Worm (Caenorhabditis elegans): ENCODE results near the gene ncam-1.

Gene ncam-1

ce11 chrX:681413-681812 lies 10.3 kb upstream of the ncam-1 start:
- no peak for TF ChIP-seq blmp-1 (tag; optimal IDR thresholded peaks at IDR 0.05)
- TF ChIP-seq bed-3 (GFP tag; optimal IDR thresholded peaks at IDR 0.05), result no peak
- no peak for TF ChIP-seq pha-4 (tag; optimal IDR thresholded peaks at IDR 0.05)

- TF ChIP-seq lin-32 (GFP tag; optimal IDR thresholded peaks at IDR 0.05) (no peak), sem-2 (GFP tag; optimal IDR thresholded peaks at IDR 0.05) (no peak), nhr-2 (tag; optimal IDR thresholded peaks at IDR 0.05) (no peak), lin-13 (tag; optimal IDR thresholded peaks at IDR 0.05) (no peak), unc-120 (tag; optimal IDR thresholded peaks at IDR 0.05; ENCODE audit: poor library complexity, severe bottlenecking) (no peak), pha-4 (tag; optimal IDR thresholded peaks at IDR 0.05) (no peak), nhr-12 (tag; optimal IDR thresholded peaks at IDR 0.05) (no peak), drap-1 (GFP tag; optimal IDR thresholded peaks at IDR 0.05) (no peak), tbx-8 (GFP tag; optimal IDR thresholded peaks at IDR 0.05) (no peak), unc-39 (tag; optimal IDR thresholded peaks at IDR 0.05) (no peak), ceh-39 (tag; optimal IDR thresholded peaks at IDR 0.05) (no peak), ztf-11 (tag; optimal IDR thresholded peaks at IDR 0.05) (no peak), nhr-28 (tag; optimal IDR thresholded peaks at IDR 0.05) (no peak), nhr-76 (tag; optimal IDR thresholded peaks at IDR 0.05) (no peak), unc-62 (GFP tag; optimal IDR thresholded peaks at IDR 0.05) (no peak)
Observed at ce11 chrX:682691-683090, 9.0 kb upstream of the ncam-1 start, which contains the start of gene Y9C12A.1. Y9C12A.1 (minus strand) TSS chrX:682791.

ce11 chrX:688602-689001 lies 3.1 kb upstream of the ncam-1 start:
- TF ChIP-seq ces-1 (GFP tag; optimal IDR thresholded peaks at IDR 0.05) (peak; percentile 27), sem-2 (GFP tag; optimal IDR thresholded peaks at IDR 0.05) (no peak)

DNA sequence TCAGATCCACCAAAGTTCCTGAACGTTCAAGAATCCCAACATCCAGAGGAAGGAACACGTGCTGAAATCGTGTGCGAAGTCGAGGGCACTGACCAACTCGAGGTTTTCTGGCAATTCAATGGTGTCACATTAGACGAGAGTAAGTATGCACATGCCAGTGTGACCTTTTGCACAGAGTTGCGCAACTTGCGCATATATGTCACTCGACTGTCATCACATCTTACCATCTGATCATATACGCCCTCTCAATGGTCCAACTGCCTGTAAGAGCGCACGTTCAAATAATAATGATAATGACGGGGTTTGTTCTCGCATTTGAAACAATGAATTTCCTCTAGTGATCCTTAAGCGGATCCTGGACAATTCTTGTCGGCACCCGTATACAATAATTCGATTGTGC lies 4.5 kb downstream of the ncam-1 start:
- TF ChIP-seq zip-8 (tag; optimal IDR thresholded peaks at IDR 0.05), result no peak
- no peak for TF ChIP-seq sem-2 (GFP tag; optimal IDR thresholded peaks at IDR 0.05)
- TF ChIP-seq nhr-76 (tag; optimal IDR thresholded peaks at IDR 0.05), result no peak
- TF ChIP-seq ceh-43 (GFP tag; optimal IDR thresholded peaks at IDR 0.05), result no peak
- TF ChIP-seq nhr-2 (tag; optimal IDR thresholded peaks at IDR 0.05), result peak; percentile 92
- TF ChIP-seq ham-2 (GFP tag; optimal IDR thresholded peaks at IDR 0.05), result no peak
- TF ChIP-seq tbx-8 (GFP tag; optimal IDR thresholded peaks at IDR 0.05), result no peak
- no peak for TF ChIP-seq cnd-1 (tag; optimal IDR thresholded peaks at IDR 0.05)
- no peak for TF ChIP-seq nhr-28 (tag; optimal IDR thresholded peaks at IDR 0.05)
- TF ChIP-seq unc-62 (GFP tag; optimal IDR thresholded peaks at IDR 0.05), result peak; percentile 58
- TF ChIP-seq ceh-83 (GFP tag; optimal IDR thresholded peaks at IDR 0.05), result no peak
- no peak for TF ChIP-seq ceh-39 (tag; optimal IDR thresholded peaks at IDR 0.05)
- TF ChIP-seq M03D4.4 (tag; optimal IDR thresholded peaks at IDR 0.05), result no peak
- peak; percentile 24 for TF ChIP-seq sptf-1 (tag; optimal IDR thresholded peaks at IDR 0.05)
- TF ChIP-seq mab-5 (tag; optimal IDR thresholded peaks at IDR 0.05), result no peak
- no peak for TF ChIP-seq unc-120 (tag; optimal IDR thresholded peaks at IDR 0.05; ENCODE audit: poor library complexity, severe bottlenecking)
- TF ChIP-seq hlh-1 (tag; optimal IDR thresholded peaks at IDR 0.05), result no peak
- TF ChIP-seq nhr-237 (tag; optimal IDR thresholded peaks at IDR 0.05), result no peak
- TF ChIP-seq blmp-1 (tag; optimal IDR thresholded peaks at IDR 0.05), result no peak
- no peak for TF ChIP-seq mls-2 (tag; optimal IDR thresholded peaks at IDR 0.05)
- TF ChIP-seq elt-3 (tag; optimal IDR thresholded peaks at IDR 0.05), result no peak
- no peak for TF ChIP-seq ztf-11 (tag; optimal IDR thresholded peaks at IDR 0.05)
- TF ChIP-seq lin-32 (GFP tag; optimal IDR thresholded peaks at IDR 0.05), result no peak
- no peak for TF ChIP-seq drap-1 (GFP tag; optimal IDR thresholded peaks at IDR 0.05)
- no peak for TF ChIP-seq ces-1 (GFP tag; optimal IDR thresholded peaks at IDR 0.05)

ce11 chrX:706490-706889 lies 14.8 kb downstream of the ncam-1 start, which contains the start of gene M02A10.1:
M02A10.1 (plus strand) TSS chrX:706790.
- TF ChIP-seq hlh-1 (tag; optimal IDR thresholded peaks at IDR 0.05), result no peak
- TF ChIP-seq elt-1 (tag; optimal IDR thresholded peaks at IDR 0.05; ENCODE audit: borderline replicate concordance, insufficient read depth), result no peak
- TF ChIP-seq mab-5 (tag; optimal IDR thresholded peaks at IDR 0.05), result no peak
- no peak for TF ChIP-seq flh-1 (GFP tag; optimal IDR thresholded peaks at IDR 0.05)
- TF ChIP-seq elt-3 (tag; optimal IDR thresholded peaks at IDR 0.05), result no peak
- no peak for TF ChIP-seq lin-13 (tag; optimal IDR thresholded peaks at IDR 0.05)
- TF ChIP-seq unc-62 (GFP tag; optimal IDR thresholded peaks at IDR 0.05), result no peak
- no peak for TF ChIP-seq nhr-28 (tag; optimal IDR thresholded peaks at IDR 0.05)
- TF ChIP-seq snpc-4 (tag; optimal IDR thresholded peaks at IDR 0.05), result no peak
- TF ChIP-seq bed-3 (GFP tag; optimal IDR thresholded peaks at IDR 0.05), result no peak
- no peak for TF ChIP-seq M03D4.4 (tag; optimal IDR thresholded peaks at IDR 0.05)
- no peak for TF ChIP-seq unc-39 (tag; optimal IDR thresholded peaks at IDR 0.05)
- no peak for TF ChIP-seq nhr-2 (tag; optimal IDR thresholded peaks at IDR 0.05)
- TF ChIP-seq tbx-8 (GFP tag; optimal IDR thresholded peaks at IDR 0.05), result no peak
- no peak for TF ChIP-seq cnd-1 (tag; optimal IDR thresholded peaks at IDR 0.05)
- no peak for TF ChIP-seq drap-1 (GFP tag; optimal IDR thresholded peaks at IDR 0.05)
- TF ChIP-seq ceh-83 (GFP tag; optimal IDR thresholded peaks at IDR 0.05), result no peak
- no peak for TF ChIP-seq lsy-2 (tag; optimal IDR thresholded peaks at IDR 0.05)
- TF ChIP-seq nhr-237 (tag; optimal IDR thresholded peaks at IDR 0.05), result no peak
- TF ChIP-seq sptf-1 (tag; optimal IDR thresholded peaks at IDR 0.05), result no peak
